Worm (Caenorhabditis elegans) whole organism, L2 larva: Measurements from ENCODE around the gene arrd-10.

Source experiments
- C34F6.9 ChIP-seq: fragments of 150-350 bp; optimal IDR thresholded peaks from 2 replicates; lab custom pipeline; 2014; ENCODE audit warnings: missing biosample characterization, missing genetic modification characterization
- F13H6.1 ChIP-seq: sonication (generic microtip); optimal IDR thresholded peaks from 2 replicates; lab custom pipeline; 2016; ENCODE audit warnings: missing genetic modification characterization, missing compliant biosample characterization
- R02D3.7 ChIP-seq: fragments of 150-350 bp; optimal IDR thresholded peaks from 2 replicates; lab custom pipeline; 2014; ENCODE audit warnings: missing biosample characterization, missing genetic modification characterization
- Y55F3AM.14 ChIP-seq: fragments of 200-800 bp; sonication (Bioruptor generic); optimal IDR thresholded peaks from 2 replicates; lab custom pipeline; 2018; ENCODE audit warnings: mild to moderate bottlenecking, missing genetic modification characterization, missing compliant biosample characterization
- ZK546.5 ChIP-seq: sonication (generic microtip); optimal IDR thresholded peaks from 2 replicates; lab custom pipeline; 2017; ENCODE audit warnings: missing biosample characterization, missing genetic modification characterization
- alr-1 ChIP-seq: fragments of 150-350 bp; optimal IDR thresholded peaks from 2 replicates; lab custom pipeline; 2014; ENCODE audit warnings: missing biosample characterization, missing genetic modification characterization
- aly-2 ChIP-seq: fragments of 150-350 bp; optimal IDR thresholded peaks from 2 replicates; lab custom pipeline; 2014; ENCODE audit warnings: missing biosample characterization, missing genetic modification characterization
- ceh-16 ChIP-seq: fragments of 150-350 bp; optimal IDR thresholded peaks from 2 replicates; lab custom pipeline; 2014; ENCODE audit warnings: missing biosample characterization, missing genetic modification characterization
- dmd-4 ChIP-seq: sonication (generic microtip); optimal IDR thresholded peaks from 2 replicates; lab custom pipeline; 2017; ENCODE audit warnings: missing biosample characterization, missing genetic modification characterization
- egl-27 ChIP-seq: sonication (generic microtip); optimal IDR thresholded peaks from 3 replicates; lab custom pipeline; 2017; ENCODE audit warnings: missing biosample characterization, missing genetic modification reagents, missing genetic modification characterization
- elt-1 ChIP-seq: fragments of 150-350 bp; optimal IDR thresholded peaks from 2 replicates; lab custom pipeline; 2014; ENCODE audit warnings: missing biosample characterization, missing genetic modification characterization
- fos-1 ChIP-seq: fragments of 150-350 bp; optimal IDR thresholded peaks from 2 replicates; lab custom pipeline; 2014; ENCODE audit warnings: missing biosample characterization, missing genetic modification characterization
- gmeb-1 ChIP-seq: fragments of 150-350 bp; optimal IDR thresholded peaks from 2 replicates; lab custom pipeline; 2014; ENCODE audit warnings: missing biosample characterization, missing genetic modification characterization
- lin-11 ChIP-seq: fragments of 150-350 bp; sonication (generic microtip); optimal IDR thresholded peaks from 2 replicates; lab custom pipeline; 2014; ENCODE audit warnings: missing biosample characterization, missing genetic modification characterization, inconsistent platforms, mixed read lengths
- lsy-2 ChIP-seq, 2 experiments: fragments of 150-350 bp in 1 of 2; sonication (generic microtip) in 1 of 2; optimal IDR thresholded peaks; 2 replicates each; lab custom pipeline; 2014 to 2017; ENCODE audit warnings: missing biosample characterization in 2 of 2, missing genetic modification characterization in 2 of 2
- mab-5 ChIP-seq: fragments of 150-350 bp; optimal IDR thresholded peaks from 2 replicates; lab custom pipeline; 2014; ENCODE audit warnings: missing biosample characterization, missing genetic modification characterization
- mdl-1 ChIP-seq, 2 experiments: fragments of 150-350 bp in 1 of 2; sonication (generic microtip) in 1 of 2; optimal IDR thresholded peaks; 2 replicates each; lab custom pipeline; 2017; ENCODE audit warnings: missing biosample characterization in 2 of 2, missing genetic modification characterization in 2 of 2
- nhr-11 ChIP-seq: fragments of 150-350 bp; optimal IDR thresholded peaks from 2 replicates; lab custom pipeline; 2014; ENCODE audit warnings: missing biosample characterization, missing genetic modification characterization
- nhr-129 ChIP-seq: fragments of 150-350 bp; optimal IDR thresholded peaks from 2 replicates; lab custom pipeline; 2014; ENCODE audit warnings: missing biosample characterization, missing genetic modification characterization
- nhr-21 ChIP-seq: fragments of 150-350 bp; optimal IDR thresholded peaks from 2 replicates; lab custom pipeline; 2014; ENCODE audit warnings: missing biosample characterization, missing genetic modification characterization
- nhr-25 ChIP-seq: fragments of 150-350 bp; sonication (generic microtip); optimal IDR thresholded peaks from 3 replicates; lab custom pipeline; 2014; ENCODE audit warnings: missing biosample characterization, missing genetic modification characterization
- nhr-6 ChIP-seq: fragments of 150-350 bp; optimal IDR thresholded peaks from 2 replicates; lab custom pipeline; 2014; ENCODE audit warnings: missing biosample characterization, missing genetic modification characterization
- skn-1 ChIP-seq: sonication (generic microtip); optimal IDR thresholded peaks from 2 replicates; lab custom pipeline; 2017; ENCODE audit warnings: missing biosample characterization, missing genetic modification characterization
- sma-3 ChIP-seq: sonication (generic microtip); optimal IDR thresholded peaks from 2 replicates; lab custom pipeline; 2016; ENCODE audit warnings: missing genetic modification reagents, missing genetic modification characterization, missing compliant biosample characterization
- sma-9 ChIP-seq, 2 experiments: fragments of 150-350 bp in 1 of 2; sonication (generic microtip) in 1 of 2; optimal IDR thresholded peaks; 2 replicates each; lab custom pipeline; 2014 to 2016; ENCODE audit warnings: missing genetic modification characterization in 2 of 2, mild to moderate bottlenecking in 1 of 2, missing biosample characterization in 1 of 2, missing compliant biosample characterization in 1 of 2, missing genetic modification reagents in 1 of 2, moderate library complexity in 1 of 2
- snpc-4 ChIP-seq: fragments of 150-350 bp; optimal IDR thresholded peaks from 2 replicates; lab custom pipeline; 2014; ENCODE audit warnings: missing biosample characterization, missing genetic modification characterization
- unc-55 ChIP-seq: fragments of 150-350 bp; sonication (generic microtip); optimal IDR thresholded peaks from 3 replicates; lab custom pipeline; 2014; ENCODE audit warnings: missing biosample characterization, missing genetic modification reagents, missing genetic modification characterization
- unc-62 ChIP-seq: fragments of 150-350 bp; optimal IDR thresholded peaks from 2 replicates; lab custom pipeline; 2014; ENCODE audit warnings: missing biosample characterization, missing genetic modification reagents, missing genetic modification characterization
- zag-1 ChIP-seq: fragments of 150-350 bp; optimal IDR thresholded peaks from 2 replicates; lab custom pipeline; 2014; ENCODE audit warnings: missing biosample characterization, missing genetic modification characterization
- ztf-1 ChIP-seq: fragments of 200-800 bp; sonication (Bioruptor generic); conservative IDR thresholded peaks from 2 replicates; pipeline ENCODE4 v1.3.6; 2022; ENCODE audit warnings: missing genetic modification characterization, missing compliant biosample characterization
- ztf-11 ChIP-seq: sonication (generic microtip); optimal IDR thresholded peaks from 2 replicates; lab custom pipeline; 2017; ENCODE audit warnings: missing biosample characterization, missing genetic modification characterization
- ztf-4 ChIP-seq: fragments of 150-350 bp; optimal IDR thresholded peaks from 2 replicates; lab custom pipeline; 2014; ENCODE audit warnings: missing biosample characterization, missing genetic modification characterization

arrd-10 gene

DNA sequence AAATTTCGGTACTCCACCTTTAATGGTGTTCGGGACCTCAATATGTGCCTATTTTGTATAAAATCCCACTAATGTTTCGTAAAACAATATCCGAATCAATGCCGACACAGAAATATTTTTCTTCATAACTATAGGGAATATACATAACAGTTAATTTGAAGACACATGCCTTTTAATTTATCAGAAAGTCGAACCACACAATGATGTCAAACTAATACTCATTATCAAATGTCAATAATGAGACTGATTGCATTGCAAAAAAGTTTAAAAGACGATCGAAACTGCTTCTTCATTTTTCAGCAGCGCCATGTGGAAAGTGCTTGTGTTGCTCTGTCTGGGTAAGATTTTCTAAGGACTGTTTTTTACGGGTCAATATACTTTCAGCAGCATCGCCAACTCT lies 38.9 kb upstream of the arrd-10 start, which contains the start of gene clec-65:
Gene clec-65 (plus strand): TSS at position 301 of the 400 bp plus-strand sequence.
- no peak for TF ChIP-seq unc-62 (GFP tag; lab: Kevin White, UChicago)
- peak; percentile 70 for TF ChIP-seq fos-1 (tag; lab: Kevin White, UChicago)
- TF ChIP-seq ztf-11 (tag; lab: Kevin White, UChicago), result no peak

DNA sequence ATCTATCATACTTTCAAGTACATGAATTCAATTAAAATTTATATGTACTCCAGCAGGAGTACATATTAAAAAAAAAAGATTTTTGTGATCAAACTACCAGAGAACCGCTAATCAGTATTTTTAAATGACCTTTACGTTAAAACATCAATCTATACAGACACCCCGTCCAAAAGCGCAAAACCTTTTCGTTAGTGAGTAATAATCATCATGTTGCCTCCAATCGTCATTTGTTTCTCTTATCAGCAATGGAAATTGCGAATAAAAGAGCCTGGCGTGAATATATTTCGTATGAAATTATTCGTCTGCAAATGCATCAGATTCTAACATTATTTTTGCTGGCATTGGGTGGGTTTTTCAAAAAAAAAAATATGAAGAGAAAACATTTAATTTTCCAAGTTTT lies 35.7 kb upstream of the arrd-10 start, which contains the start of gene clec-66:
Gene clec-66 (plus strand): TSS at position 225 of the 400 bp plus-strand sequence.
- peak; percentile 91 for TF ChIP-seq fos-1 (tag; lab: Kevin White, UChicago)
- TF ChIP-seq ztf-4 (tag; lab: Kevin White, UChicago), result no peak

DNA sequence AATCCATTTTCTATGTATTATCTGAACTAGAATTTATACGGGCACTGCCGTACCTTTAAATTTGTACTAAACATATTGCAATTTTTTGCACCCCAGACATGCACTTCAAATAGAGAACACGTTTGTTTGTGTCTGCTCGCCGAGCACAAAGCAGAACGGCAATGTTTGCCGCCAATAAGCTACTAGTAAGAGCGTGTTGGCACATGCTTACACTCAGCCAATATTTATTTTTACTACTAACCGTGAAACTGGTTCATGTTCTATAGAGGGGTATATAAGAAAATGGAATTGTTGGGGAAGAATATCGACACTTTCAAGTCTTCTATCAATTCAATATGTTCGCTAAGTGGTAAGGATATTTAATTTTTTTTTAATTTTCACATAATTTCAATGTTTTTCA lies 32.8 kb upstream of the arrd-10 start, which contains the start of gene nspb-11:
Gene nspb-11 (plus strand): TSS at position 301 of the 400 bp plus-strand sequence.
- TF ChIP-seq nhr-21 (tag; lab: Kevin White, UChicago), result no peak
- no peak for TF ChIP-seq nhr-11 (tag; lab: Kevin White, UChicago)
- no peak for TF ChIP-seq egl-27 (tag; lab: Kevin White, UChicago)
- TF ChIP-seq snpc-4 (tag; lab: Kevin White, UChicago), result no peak
- TF ChIP-seq elt-1 (tag; lab: Kevin White, UChicago), result no peak
- TF ChIP-seq C34F6.9 (tag; lab: Kevin White, UChicago), result no peak
- TF ChIP-seq nhr-6 (tag; lab: Kevin White, UChicago), result no peak
- TF ChIP-seq R02D3.7, result no peak
- TF ChIP-seq mab-5 (tag; lab: Kevin White, UChicago), result no peak
- TF ChIP-seq mdl-1 (tag; optimal IDR thresholded peaks at IDR 0.05; lab: Kevin White, UChicago), result no peak

- TF ChIP-seq ceh-16, result no peak
- no peak for TF ChIP-seq nhr-129
- no peak for TF ChIP-seq lin-11 (tag; lab: Kevin White, UChicago)
- TF ChIP-seq fos-1 (tag; lab: Kevin White, UChicago), result no peak
- no peak for TF ChIP-seq C34F6.9 (tag; lab: Kevin White, UChicago)
- TF ChIP-seq alr-1 (tag; lab: Kevin White, UChicago), result no peak
- TF ChIP-seq Y55F3AM.14 (GFP tag; lab: Kevin White, UChicago), result no peak
- no peak for TF ChIP-seq zag-1 (tag; lab: Kevin White, UChicago)
- TF ChIP-seq ZK546.5 (tag; lab: Kevin White, UChicago), result no peak
- TF ChIP-seq mdl-1 (tag; optimal IDR thresholded peaks at IDR 0.05; lab: Kevin White, UChicago), result no peak
- TF ChIP-seq skn-1 (tag; lab: Kevin White, UChicago), result no peak
- TF ChIP-seq mab-5 (tag; lab: Kevin White, UChicago), result no peak
- TF ChIP-seq aly-2 (tag; lab: Kevin White, UChicago), result no peak
- no peak for TF ChIP-seq F13H6.1 (tag; lab: Kevin White, UChicago)
- no peak for TF ChIP-seq egl-27 (tag; lab: Kevin White, UChicago)
Observed at ce11 chrII:12908779-12909178, 31.1 kb upstream of the arrd-10 start, which contains the start of gene ddn-2. Gene ddn-2, plus strand, starts transcription at chrII:12909079.

ce11 chrII:12914514-12915075 lies 25.3 kb upstream of the arrd-10 start, which contains the start of gene F35C5.12:
Gene F35C5.12, minus strand, starts transcription at chrII:12914564.
- no peak for TF ChIP-seq dmd-4 (tag; lab: Kevin White, UChicago)
- TF ChIP-seq gmeb-1 (tag; lab: Kevin White, UChicago), result peak; percentile 91
- TF ChIP-seq nhr-6 (tag; lab: Kevin White, UChicago), result no peak
- TF ChIP-seq sma-3 (GFP tag; lab: Kevin White, UChicago), result peak; percentile 60
- peak; percentile 6 for TF ChIP-seq F13H6.1 (tag; lab: Kevin White, UChicago)
- TF ChIP-seq ztf-11 (tag; lab: Kevin White, UChicago), result no peak
- TF ChIP-seq ZK546.5 (tag; lab: Kevin White, UChicago), result no peak
- peak; percentile 2 for TF ChIP-seq ceh-16
- TF ChIP-seq nhr-21 (tag; lab: Kevin White, UChicago), result peak; percentile 12
- TF ChIP-seq nhr-129, result no peak
- TF ChIP-seq C34F6.9 (tag; lab: Kevin White, UChicago), result peak; percentile 46
- peak; percentile 47 for TF ChIP-seq sma-9 (GFP tag; optimal IDR thresholded peaks at IDR 0.05; lab: Kevin White, UChicago)
- TF ChIP-seq sma-9 (tag; optimal IDR thresholded peaks at IDR 0.05; lab: Kevin White, UChicago), result no peak
- peak; percentile 36 for TF ChIP-seq nhr-25 (tag; lab: Kevin White, UChicago)
- TF ChIP-seq ztf-1 (GFP tag; lab: Robert Waterston, UW), result no peak
- peak; percentile 8 to 74 for TF ChIP-seq lsy-2 (tag; optimal IDR thresholded peaks at IDR 0.05; lab: Kevin White, UChicago)
- peak; percentile 30 for TF ChIP-seq fos-1 (tag; lab: Kevin White, UChicago)
- TF ChIP-seq unc-55, result peak; percentile 55
- TF ChIP-seq R02D3.7, result no peak
